Fruit fly (Drosophila melanogaster) whole organism, prepupa: ENCODE measurements around the gene CG16717.

Source experiments
- Blimp-1 ChIP-seq: fragments of 200-800 bp; sonication (Bioruptor generic); optimal IDR thresholded peaks from 3 replicates; lab custom pipeline; 2017; ENCODE audit warnings: missing biosample characterization, missing genetic modification characterization, mild to moderate bottlenecking, moderate library complexity, missing genetic modification reagents
- CG10669 ChIP-seq: fragments of 200-800 bp; sonication (Bioruptor generic); optimal IDR thresholded peaks from 3 replicates; lab custom pipeline; 2018; ENCODE audit warnings: missing biosample characterization, mild to moderate bottlenecking, missing genetic modification characterization, moderate library complexity
- CG11294 ChIP-seq: fragments of 200-800 bp; sonication (Bioruptor generic); IDR thresholded peaks from 2 replicates; pipeline ENCODE4 v1.3.6; 2022; ENCODE audit warnings: missing biosample characterization, missing genetic modification characterization
- CG11762 ChIP-seq: fragments of 200-800 bp; sonication (Bioruptor generic); optimal IDR thresholded peaks from 3 replicates; lab custom pipeline; 2016; ENCODE audit warnings: missing biosample characterization, missing genetic modification characterization; ENCODE audit not compliant: insufficient read depth
- CG15336 ChIP-seq: fragments of 200-800 bp; sonication (Bioruptor generic); IDR thresholded peaks from 2 replicates; pipeline ENCODE4 v1.3.6; 2022; ENCODE audit warnings: missing biosample characterization, missing genetic modification characterization
- CG16779 ChIP-seq: fragments of 200-800 bp; sonication (Bioruptor generic); optimal IDR thresholded peaks from 3 replicates; lab custom pipeline; 2017; ENCODE audit warnings: missing biosample characterization, mild to moderate bottlenecking, missing genetic modification characterization
- CG31627 ChIP-seq: fragments of 200-800 bp; sonication (Bioruptor generic); optimal IDR thresholded peaks from 3 replicates; lab custom pipeline; 2016; ENCODE audit warnings: missing biosample characterization, missing genetic modification characterization
- CG34406 ChIP-seq: fragments of 200-800 bp; sonication (Bioruptor generic); optimal IDR thresholded peaks from 3 replicates; lab custom pipeline; 2016; ENCODE audit warnings: missing biosample characterization, missing genetic modification characterization
- CG6163 ChIP-seq: fragments of 200-800 bp; sonication (Bioruptor generic); IDR thresholded peaks from 3 replicates; pipeline ENCODE4 v1.3.6; 2022; ENCODE audit warnings: missing biosample characterization, missing genetic modification characterization
- CG6276 ChIP-seq: fragments of 200-800 bp; sonication (Bioruptor generic); optimal IDR thresholded peaks from 2 replicates; lab custom pipeline; 2017; ENCODE audit warnings: missing biosample characterization, mild to moderate bottlenecking, missing genetic modification characterization
- CG6792 ChIP-seq: fragments of 200-800 bp; sonication (Bioruptor generic); optimal IDR thresholded peaks from 3 replicates; lab custom pipeline; 2016; ENCODE audit warnings: missing biosample characterization, missing genetic modification characterization
- CG6808 ChIP-seq: fragments of 200-800 bp; sonication (Bioruptor generic); optimal IDR thresholded peaks from 3 replicates; lab custom pipeline; 2017; ENCODE audit warnings: missing biosample characterization, missing genetic modification characterization, mild to moderate bottlenecking, moderate library complexity, missing genetic modification reagents
- CG6854 ChIP-seq: fragments of 200-800 bp; sonication (Bioruptor generic); optimal IDR thresholded peaks from 2 replicates; lab custom pipeline; 2017; ENCODE audit warnings: missing biosample characterization, mild to moderate bottlenecking, missing genetic modification characterization
- CG8119 ChIP-seq: fragments of 200-800 bp; sonication (Bioruptor generic); IDR thresholded peaks from 3 replicates; pipeline ENCODE4 v1.3.6; 2022; ENCODE audit warnings: missing biosample characterization, missing genetic modification characterization
- CG9139 ChIP-seq: fragments of 200-800 bp; sonication (Bioruptor generic); optimal IDR thresholded peaks from 3 replicates; lab custom pipeline; 2017; ENCODE audit warnings: missing biosample characterization, mild to moderate bottlenecking, missing genetic modification characterization
- Eip78C ChIP-seq: fragments of 200-800 bp; sonication (Bioruptor generic); peaks from one replicate; lab custom pipeline; 2016; ENCODE audit warnings: missing biosample characterization, missing genetic modification characterization
- Eip93F ChIP-seq: fragments of 200-800 bp; sonication (Bioruptor generic); optimal IDR thresholded peaks from 2 replicates; lab custom pipeline; 2016; ENCODE audit warnings: missing biosample characterization, mild to moderate bottlenecking, missing genetic modification characterization
- Ets21C ChIP-seq: fragments of 200-800 bp; sonication (Bioruptor generic); optimal IDR thresholded peaks from 3 replicates; lab custom pipeline; 2016; ENCODE audit warnings: missing biosample characterization, missing genetic modification characterization
- Hr39 ChIP-seq: fragments of 200-800 bp; sonication (Bioruptor generic); optimal IDR thresholded peaks from 2 replicates; lab custom pipeline; 2016; ENCODE audit warnings: missing biosample characterization, missing genetic modification characterization
- Hr4 ChIP-seq: fragments of 200-800 bp; sonication (Bioruptor generic); optimal IDR thresholded peaks from 3 replicates; lab custom pipeline; 2016; ENCODE audit warnings: missing biosample characterization, missing genetic modification characterization
- Lpt ChIP-seq: fragments of 200-800 bp; sonication (Bioruptor generic); optimal IDR thresholded peaks from 3 replicates; lab custom pipeline; 2016; ENCODE audit warnings: missing biosample characterization, missing genetic modification characterization
- Met ChIP-seq: fragments of 200-800 bp; sonication (Bioruptor generic); optimal IDR thresholded peaks from 3 replicates; lab custom pipeline; 2016; ENCODE audit warnings: missing biosample characterization, missing genetic modification characterization
- OdsH ChIP-seq: fragments of 200-800 bp; sonication (Bioruptor generic); optimal IDR thresholded peaks from 3 replicates; lab custom pipeline; 2016; ENCODE audit warnings: missing biosample characterization, missing genetic modification characterization
- Sox102F ChIP-seq: fragments of 200-800 bp; sonication (Bioruptor generic); optimal IDR thresholded peaks from 2 replicates; lab custom pipeline; 2016; ENCODE audit warnings: missing biosample characterization, mild to moderate bottlenecking, missing genetic modification characterization
- Sox14 ChIP-seq: fragments of 200-800 bp; sonication (Bioruptor generic); optimal IDR thresholded peaks from 3 replicates; lab custom pipeline; 2016; ENCODE audit warnings: missing biosample characterization, missing genetic modification characterization
- Sox15 ChIP-seq: fragments of 200-800 bp; sonication (Bioruptor generic); optimal IDR thresholded peaks from 3 replicates; lab custom pipeline; 2016; ENCODE audit warnings: missing biosample characterization, missing genetic modification characterization
- achi ChIP-seq: fragments of 200-800 bp; sonication (Bioruptor generic); optimal IDR thresholded peaks from 3 replicates; lab custom pipeline; 2016; ENCODE audit warnings: missing biosample characterization, missing genetic modification characterization
- acj6 ChIP-seq: fragments of 200-800 bp; sonication (Bioruptor generic); optimal IDR thresholded peaks from 3 replicates; lab custom pipeline; 2016; ENCODE audit warnings: missing biosample characterization, missing genetic modification characterization
- cyc ChIP-seq: fragments of 200-800 bp; sonication (Bioruptor generic); optimal IDR thresholded peaks from 3 replicates; lab custom pipeline; 2016; ENCODE audit warnings: missing biosample characterization, missing genetic modification characterization
- dac ChIP-seq: fragments of 200-800 bp; sonication (Bioruptor generic); optimal IDR thresholded peaks from 2 replicates; lab custom pipeline; 2017; ENCODE audit warnings: missing biosample characterization, mild to moderate bottlenecking, missing genetic modification characterization
- eg ChIP-seq: fragments of 200-800 bp; sonication (Bioruptor generic); IDR thresholded peaks from 3 replicates; pipeline ENCODE4 v1.3.6; 2022; ENCODE audit warnings: missing biosample characterization, missing genetic modification characterization
- esn ChIP-seq: fragments of 200-800 bp; sonication (Bioruptor generic); optimal IDR thresholded peaks from 2 replicates; lab custom pipeline; 2016; ENCODE audit warnings: missing biosample characterization, mild to moderate bottlenecking, missing genetic modification characterization, moderate library complexity
- fkh ChIP-seq: fragments of 200-800 bp; sonication (Bioruptor generic); optimal IDR thresholded peaks from 3 replicates; lab custom pipeline; 2017; ENCODE audit warnings: missing biosample characterization, mild to moderate bottlenecking, missing genetic modification characterization, moderate library complexity
- lz ChIP-seq: fragments of 200-800 bp; sonication (Bioruptor generic); optimal IDR thresholded peaks from 3 replicates; lab custom pipeline; 2016; ENCODE audit warnings: missing biosample characterization, missing genetic modification characterization
- net ChIP-seq: fragments of 200-800 bp; sonication (Bioruptor generic); optimal IDR thresholded peaks from 3 replicates; lab custom pipeline; 2016; ENCODE audit warnings: missing biosample characterization, missing genetic modification characterization
- salr ChIP-seq, 2 experiments: fragments of 200-800 bp; sonication (Bioruptor generic); optimal IDR thresholded peaks; 3 replicates each; lab custom pipeline; 2016 to 2018; ENCODE audit warnings: missing biosample characterization in 2 of 2, missing genetic modification characterization in 2 of 2, mild to moderate bottlenecking in 1 of 2
- ss ChIP-seq, 2 experiments: fragments of 200-800 bp; sonication (Bioruptor generic); optimal IDR thresholded peaks; 2 replicates in 1 of 2; 3 replicates in 1 of 2; lab custom pipeline; 2017 to 2018; ENCODE audit warnings: mild to moderate bottlenecking in 2 of 2, missing biosample characterization in 2 of 2, missing genetic modification characterization in 2 of 2, moderate library complexity in 1 of 2
- svp ChIP-seq: fragments of 200-800 bp; sonication (Bioruptor generic); peaks from one replicate; lab custom pipeline; 2016; ENCODE audit warnings: missing biosample characterization, missing genetic modification characterization
- topi ChIP-seq: fragments of 200-800 bp; sonication (Bioruptor generic); optimal IDR thresholded peaks from 3 replicates; lab custom pipeline; 2016; ENCODE audit warnings: missing biosample characterization, missing genetic modification characterization
- vri ChIP-seq: fragments of 200-800 bp; sonication (Bioruptor generic); optimal IDR thresholded peaks from 3 replicates; lab custom pipeline; 2016; ENCODE audit warnings: missing biosample characterization, mild to moderate bottlenecking, missing genetic modification characterization

Gene CG16717

DNA sequence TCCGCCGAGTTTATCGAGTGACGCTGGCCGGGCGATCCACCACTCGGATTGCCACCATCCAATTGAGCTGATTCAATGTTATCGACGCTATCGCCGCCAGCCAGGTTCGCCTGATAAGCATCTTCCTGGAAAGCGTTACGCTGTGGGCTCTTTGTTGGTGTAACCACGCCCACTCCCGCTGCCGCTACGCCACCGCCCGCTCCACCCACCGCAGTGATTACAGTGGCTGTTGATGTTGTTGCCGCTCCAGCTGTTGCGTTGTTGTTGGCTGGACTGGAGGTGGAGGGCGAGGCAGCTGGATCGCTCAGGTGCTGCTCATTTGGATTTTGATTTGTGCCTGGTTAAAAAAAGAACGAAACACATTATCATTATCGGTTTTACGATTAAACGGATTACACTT, 7.6 kb upstream of the CG16717 start:
- TF ChIP-seq svp (GFP tag; lab: Kevin White, UChicago) (peak; percentile 48), Eip93F (GFP tag; lab: Kevin White, UChicago) (peak; percentile 54), Sox14 (peak; percentile 87), CG10669 (GFP tag; lab: Kevin White, UChicago) (no peak), vri (GFP tag; lab: Kevin White, UChicago) (peak; percentile 96)

DNA sequence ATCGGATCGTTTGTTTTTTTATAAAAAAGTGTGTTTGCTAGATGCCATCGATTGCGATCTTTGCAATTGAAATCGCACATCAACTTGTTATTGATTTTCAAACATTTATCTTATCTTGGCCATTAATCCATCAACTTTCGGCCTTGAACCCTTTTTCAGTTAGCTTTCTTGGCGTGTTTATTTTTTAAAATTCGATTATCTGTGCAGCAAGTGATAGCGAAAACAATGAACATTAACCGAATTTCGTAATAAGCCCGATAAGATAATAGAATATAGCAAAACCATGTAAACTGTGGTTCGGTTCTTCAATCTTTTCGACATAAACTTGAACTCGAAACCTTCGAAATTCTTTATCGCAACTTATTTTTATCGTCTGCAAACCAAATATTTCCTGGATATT, 4.7 kb upstream of the CG16717 start:
- TF ChIP-seq acj6 (GFP tag; lab: Kevin White, UChicago): no peak
- TF ChIP-seq vri (GFP tag; lab: Kevin White, UChicago): peak; percentile 95
- TF ChIP-seq achi: no peak
- no peak for TF ChIP-seq CG6808 (GFP tag; lab: Kevin White, UChicago)
- TF ChIP-seq CG6792 (GFP tag; lab: Kevin White, UChicago): no peak
- TF ChIP-seq CG10669 (GFP tag; lab: Kevin White, UChicago): no peak
- no peak for TF ChIP-seq cyc (GFP tag; lab: Kevin White, UChicago)
- no peak for TF ChIP-seq CG9139 (GFP tag; lab: Kevin White, UChicago)
- peak; percentile 61 for TF ChIP-seq Eip93F (GFP tag; lab: Kevin White, UChicago)
- TF ChIP-seq CG8119 (GFP tag; lab: Robert Waterston, UW): no peak
- no peak for TF ChIP-seq dac (GFP tag; lab: Kevin White, UChicago)
- TF ChIP-seq CG11762 (GFP tag; lab: Kevin White, UChicago): no peak
- no peak for TF ChIP-seq Hr39

DNA sequence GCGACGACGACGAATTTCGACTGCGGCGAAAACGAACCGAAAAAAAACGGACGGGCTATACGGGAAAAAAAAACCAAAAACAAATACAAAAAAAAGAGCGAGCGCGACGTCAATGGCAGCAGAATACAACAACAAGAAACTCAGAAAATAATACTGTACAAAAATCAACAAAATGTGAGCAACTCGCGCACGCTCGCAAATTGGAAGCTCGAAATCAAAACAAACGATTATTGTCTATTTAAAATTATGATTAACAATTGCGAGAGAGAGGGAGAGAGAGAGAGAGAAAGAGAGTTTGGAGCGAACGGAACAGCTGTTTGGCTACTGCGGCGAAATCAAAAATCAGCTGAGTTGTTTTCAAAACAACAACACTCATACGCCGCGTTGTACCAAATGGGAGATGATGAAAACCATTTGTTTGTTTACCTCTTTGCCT, 3.5 kb upstream of the CG16717 start:
- TF ChIP-seq Eip78C (GFP tag; lab: Kevin White, UChicago) (peak; percentile 71), CG31627 (GFP tag; lab: Kevin White, UChicago) (no peak), Hr4 (GFP tag; lab: Kevin White, UChicago) (no peak), lz (GFP tag; lab: Kevin White, UChicago) (no peak), Ets21C (no peak), vri (GFP tag; lab: Kevin White, UChicago) (peak; percentile 90), Sox102F (GFP tag; lab: Kevin White, UChicago) (peak; percentile 48), ss (GFP tag; optimal IDR thresholded peaks at IDR 0.05; lab: Kevin White, UChicago) (no peak), Sox15 (GFP tag; lab: Kevin White, UChicago) (no peak), CG6276 (GFP tag; lab: Kevin White, UChicago) (peak; percentile 92), net (GFP tag; lab: Kevin White, UChicago) (peak; percentile 72), CG15336 (GFP tag; lab: Robert Waterston, UW) (peak; percentile 70), CG11762 (GFP tag; lab: Kevin White, UChicago) (no peak), Hr39 (no peak), CG34406 (peak; percentile 46), Eip93F (GFP tag; lab: Kevin White, UChicago) (peak; percentile 49), CG9139 (GFP tag; lab: Kevin White, UChicago) (no peak), CG16779 (tag; lab: Kevin White, UChicago) (peak; percentile 72), esn (GFP tag; lab: Kevin White, UChicago) (peak; percentile 46), CG11294 (GFP tag; lab: Robert Waterston, UW) (peak; percentile 26; the same call in 1 of the 2 replicates), CG6854 (GFP tag; lab: Kevin White, UChicago) (peak; percentile 83), Lpt (GFP tag; lab: Kevin White, UChicago) (peak; percentile 44), achi (no peak), topi (GFP tag; lab: Kevin White, UChicago) (peak; percentile 38), CG6808 (GFP tag; lab: Kevin White, UChicago) (no peak), CG6163 (GFP tag; lab: Robert Waterston, UW) (peak; percentile 83), salr (GFP tag; optimal IDR thresholded peaks at IDR 0.05; lab: Kevin White, UChicago) (peak in 1 of 2 experiments; percentile 47), svp (GFP tag; lab: Kevin White, UChicago) (peak; percentile 78), fkh (GFP tag; lab: Kevin White, UChicago) (peak; percentile 77), Blimp-1 (peak; percentile 52), CG8119 (GFP tag; lab: Robert Waterston, UW) (peak; percentile 69; the same call in 2 of the 3 replicates), eg (peak; percentile 91), Met (GFP tag; lab: Kevin White, UChicago) (peak; percentile 40), OdsH (GFP tag; lab: Kevin White, UChicago) (no peak)
